Worm (Caenorhabditis elegans) whole organism, midembryonic: ENCODE results near the gene C36H8.1.
A peak's percentile ranks its signal among the peaks of the same experiment; 100 is the strongest.

ENCODE experiments used
- T22C8.4 ChIP-seq: fragments of 200-800 bp; sonication (Bioruptor generic); IDR thresholded peaks from 2 replicates; pipeline ENCODE4 v1.3.6; 2022; ENCODE audit warnings: missing genetic modification characterization, missing compliant biosample characterization
- cog-1 ChIP-seq: sonication (generic microtip); optimal IDR thresholded peaks from 2 replicates; lab custom pipeline; 2016; ENCODE audit warnings: missing genetic modification characterization, missing compliant biosample characterization
- flt-1 ChIP-seq: fragments of 200-800 bp; sonication (Bioruptor generic); IDR thresholded peaks from 2 replicates; pipeline ENCODE4 v1.3.6; 2022; ENCODE audit warnings: missing genetic modification characterization, missing compliant biosample characterization
- klf-2 ChIP-seq: fragments of 200-800 bp; sonication (Bioruptor generic); conservative IDR thresholded peaks from 2 replicates; pipeline ENCODE4 v1.3.6; 2022; ENCODE audit warnings: missing genetic modification reagents, missing genetic modification characterization, missing compliant biosample characterization
- med-1 ChIP-seq: sonication (generic microtip); optimal IDR thresholded peaks from 2 replicates; lab custom pipeline; 2017; ENCODE audit warnings: missing genetic modification characterization, mild to moderate bottlenecking, missing compliant biosample characterization, antibody characterized with exemption, missing genetic modification reagents; ENCODE audit not compliant: insufficient read depth
- ref-1 ChIP-seq: fragments of 200-800 bp; sonication (Bioruptor generic); conservative IDR thresholded peaks from 2 replicates; pipeline ENCODE4 v1.3.6; 2022; ENCODE audit warnings: missing genetic modification reagents, missing genetic modification characterization, missing compliant biosample characterization
- tab-1 ChIP-seq: fragments of 200-800 bp; sonication (Bioruptor generic); IDR thresholded peaks from 2 replicates; pipeline ENCODE4 v1.3.6; 2022; ENCODE audit warnings: missing genetic modification characterization, missing compliant biosample characterization
- ztf-23 ChIP-seq: fragments of 200-800 bp; sonication (Bioruptor generic); IDR thresholded peaks from 2 replicates; pipeline ENCODE4 v1.3.6; 2022; ENCODE audit warnings: missing genetic modification reagents, missing genetic modification characterization, missing compliant biosample characterization
- ztf-29 ChIP-seq: fragments of 200-800 bp; sonication (Bioruptor generic); IDR thresholded peaks from 2 replicates; pipeline ENCODE4 v1.3.6; 2022; ENCODE audit warnings: missing genetic modification reagents, missing genetic modification characterization, missing compliant biosample characterization

DNA sequence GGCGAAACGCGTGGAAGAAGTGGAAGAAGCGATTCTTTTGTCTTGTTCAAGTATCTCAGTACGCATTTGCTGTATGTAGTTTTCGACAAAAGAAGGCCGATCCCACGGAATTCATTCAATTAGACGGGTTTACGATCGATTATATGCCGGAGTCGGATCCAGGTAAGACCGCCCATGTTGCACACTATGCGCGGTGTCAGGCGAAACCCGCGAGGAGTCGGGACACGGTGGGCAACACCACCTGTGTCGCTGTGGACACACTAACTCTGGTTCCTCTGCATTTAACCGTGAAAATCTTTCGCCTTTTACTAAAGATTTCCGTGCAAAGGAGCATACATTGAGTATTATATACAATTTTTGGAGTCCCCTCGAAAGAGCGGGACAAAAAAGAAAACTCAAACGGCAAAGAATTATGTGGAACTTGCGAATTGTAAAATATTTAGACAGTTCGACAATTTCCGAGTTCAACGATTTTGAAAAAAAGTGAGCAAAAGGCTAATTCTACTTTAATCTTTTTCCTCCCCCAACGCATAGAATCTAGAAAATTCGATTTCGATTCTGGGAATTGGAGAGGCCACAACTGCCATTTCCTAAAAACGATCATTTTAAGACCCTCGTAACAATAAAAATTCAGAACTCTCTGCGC lies 37.3 kb upstream of the C36H8.1 start:
- TF ChIP-seq ref-1 (GFP tag; lab: Robert Waterston, UW) = no peak
- no peak for TF ChIP-seq cog-1 (tag; lab: Kevin White, UChicago)
- TF ChIP-seq T22C8.4 (GFP tag; lab: Robert Waterston, UW) = no peak
- no peak for TF ChIP-seq klf-2 (GFP tag; lab: Robert Waterston, UW)
- no peak for TF ChIP-seq ztf-29 (GFP tag; lab: Robert Waterston, UW)
- TF ChIP-seq ztf-23 (GFP tag; lab: Robert Waterston, UW) = no peak
- 0 out of 2 replicates have a peak, but pooled peaks have one; percentile 21 for TF ChIP-seq flt-1
- TF ChIP-seq tab-1 (GFP tag; lab: Robert Waterston, UW) = no peak
- TF ChIP-seq med-1 (GFP tag; lab: Kevin White, UChicago) = no peak
